Worm (Caenorhabditis elegans) whole organism, L1 larva: ENCODE data around the gene K08H2.7.
A peak's percentile ranks its signal among the peaks of the same experiment; 100 is the strongest.

Source experiments
- C16A3.4 ChIP-seq: fragments of 150-350 bp; optimal IDR thresholded peaks from 2 replicates; lab custom pipeline; 2014; ENCODE audit warnings: missing biosample characterization, missing genetic modification characterization
- F16B12.6 ChIP-seq: fragments of 150-350 bp; optimal IDR thresholded peaks from 2 replicates; lab custom pipeline; 2014; ENCODE audit warnings: missing biosample characterization, missing genetic modification characterization
- ces-1 ChIP-seq: fragments of 150-350 bp; optimal IDR thresholded peaks from 2 replicates; lab custom pipeline; 2014; ENCODE audit warnings: missing biosample characterization, missing genetic modification reagents, missing genetic modification characterization
- dsc-1 ChIP-seq: sonication (generic microtip); optimal IDR thresholded peaks from 2 replicates; lab custom pipeline; 2016; ENCODE audit warnings: mild to moderate bottlenecking, missing genetic modification characterization, missing compliant biosample characterization
- efl-1 ChIP-seq, 4 experiments: fragments of 150-350 bp; optimal IDR thresholded peaks in 3 of 4; peaks in 1 of 4; 1 replicate in 1 of 4; 2 replicates in 3 of 4; lab custom pipeline; 2014; ENCODE audit warnings: missing biosample characterization in 2 of 4, missing genetic modification characterization in 2 of 4, missing genetic modification reagents in 2 of 4
- elt-3 ChIP-seq, 6 experiments: fragments of 150-350 bp in 1 of 6; sonication (generic microtip); optimal IDR thresholded peaks; 2 replicates each; lab custom pipeline; 2017 to 2018; ENCODE audit warnings: missing biosample characterization in 6 of 6, missing genetic modification characterization in 6 of 6, inconsistent platforms in 1 of 6
- fkh-8 ChIP-seq: sonication (generic microtip); optimal IDR thresholded peaks from 2 replicates; lab custom pipeline; 2016; ENCODE audit warnings: mild to moderate bottlenecking, missing genetic modification characterization, missing compliant biosample characterization
- grh-1 ChIP-seq: fragments of 200-800 bp; sonication (Bioruptor generic); IDR thresholded peaks from 2 replicates; pipeline ENCODE4 v1.3.6; 2022; ENCODE audit warnings: missing genetic modification reagents, missing genetic modification characterization, missing compliant biosample characterization
- hlh-17 ChIP-seq: fragments of 200-800 bp; sonication (Bioruptor generic); optimal IDR thresholded peaks from 2 replicates; lab custom pipeline; 2018; ENCODE audit warnings: missing genetic modification characterization, mild to moderate bottlenecking, missing compliant biosample characterization, moderate library complexity, borderline replicate concordance
- hlh-4 ChIP-seq: sonication (generic microtip); optimal IDR thresholded peaks from 2 replicates; lab custom pipeline; 2016; ENCODE audit warnings: mild to moderate bottlenecking, missing genetic modification characterization, missing compliant biosample characterization
- hpl-2 ChIP-seq: fragments of 150-350 bp; optimal IDR thresholded peaks from 2 replicates; lab custom pipeline; 2014; ENCODE audit warnings: missing biosample characterization, missing genetic modification reagents, missing genetic modification characterization
- irx-1 ChIP-seq: sonication (generic microtip); optimal IDR thresholded peaks from 2 replicates; lab custom pipeline; 2016; ENCODE audit warnings: missing genetic modification characterization, missing compliant biosample characterization
- lin-14 ChIP-seq: fragments of 200-800 bp; sonication (Bioruptor generic); optimal IDR thresholded peaks from 2 replicates; lab custom pipeline; 2018; ENCODE audit warnings: mild to moderate bottlenecking, missing genetic modification characterization, moderate library complexity, missing compliant biosample characterization
- lin-15B ChIP-seq: fragments of 150-350 bp; sonication (generic microtip); optimal IDR thresholded peaks from 3 replicates; lab custom pipeline; 2014; ENCODE audit warnings: missing biosample characterization, missing genetic modification characterization
- nhr-11 ChIP-seq: fragments of 150-350 bp; optimal IDR thresholded peaks from 2 replicates; lab custom pipeline; 2014; ENCODE audit warnings: missing biosample characterization, missing genetic modification characterization
- nhr-12 ChIP-seq: sonication (generic microtip); optimal IDR thresholded peaks from 2 replicates; lab custom pipeline; 2017; ENCODE audit warnings: missing biosample characterization, missing genetic modification characterization
- nhr-20 ChIP-seq: sonication (generic microtip); optimal IDR thresholded peaks from 2 replicates; lab custom pipeline; 2016; ENCODE audit warnings: mild to moderate bottlenecking, missing genetic modification characterization, missing compliant biosample characterization
- nhr-237 ChIP-seq: fragments of 150-350 bp; optimal IDR thresholded peaks from 2 replicates; lab custom pipeline; 2014; ENCODE audit warnings: missing biosample characterization, missing genetic modification characterization
- nhr-28 ChIP-seq: fragments of 150-350 bp; optimal IDR thresholded peaks from 2 replicates; lab custom pipeline; 2014; ENCODE audit warnings: missing biosample characterization, missing genetic modification characterization
- nhr-71 ChIP-seq: sonication (generic microtip); optimal IDR thresholded peaks from 2 replicates; lab custom pipeline; 2016; ENCODE audit warnings: mild to moderate bottlenecking, missing genetic modification characterization, moderate library complexity, missing compliant biosample characterization
- nhr-76 ChIP-seq: sonication (generic microtip); optimal IDR thresholded peaks from 2 replicates; lab custom pipeline; 2017; ENCODE audit warnings: missing biosample characterization, missing genetic modification characterization
- nhr-85 ChIP-seq: sonication (generic microtip); peaks from one replicate; lab custom pipeline; 2016; ENCODE audit warnings: missing genetic modification characterization, inconsistent platforms, missing compliant biosample characterization
- pqm-1 ChIP-seq: sonication (generic microtip); optimal IDR thresholded peaks from 3 replicates; lab custom pipeline; 2017; ENCODE audit warnings: missing biosample characterization, missing genetic modification characterization
- rnt-1 ChIP-seq: sonication (generic microtip); optimal IDR thresholded peaks from 2 replicates; lab custom pipeline; 2016; ENCODE audit warnings: mild to moderate bottlenecking, missing genetic modification characterization, moderate library complexity, missing compliant biosample characterization
- snu-23 ChIP-seq: sonication (generic microtip); optimal IDR thresholded peaks from 2 replicates; lab custom pipeline; 2016; ENCODE audit warnings: missing genetic modification characterization, missing compliant biosample characterization
- sox-4 ChIP-seq: sonication (generic microtip); optimal IDR thresholded peaks from 2 replicates; lab custom pipeline; 2016; ENCODE audit warnings: missing genetic modification characterization, missing compliant biosample characterization
- sptf-1 ChIP-seq: fragments of 150-350 bp; optimal IDR thresholded peaks from 2 replicates; lab custom pipeline; 2014; ENCODE audit warnings: missing biosample characterization, missing genetic modification characterization
- swsn-7 ChIP-seq: sonication (generic microtip); optimal IDR thresholded peaks from 2 replicates; lab custom pipeline; 2016; ENCODE audit warnings: missing genetic modification characterization, missing compliant biosample characterization
- tbx-2 ChIP-seq: sonication (generic microtip); optimal IDR thresholded peaks from 2 replicates; lab custom pipeline; 2016; ENCODE audit warnings: missing genetic modification characterization, missing compliant biosample characterization
- unc-86 ChIP-seq: sonication (generic microtip); optimal IDR thresholded peaks from 2 replicates; lab custom pipeline; 2016; ENCODE audit warnings: missing genetic modification characterization, missing compliant biosample characterization
- unc-98 ChIP-seq: fragments of 200-800 bp; sonication (Bioruptor generic); IDR thresholded peaks from 2 replicates; pipeline ENCODE4 v1.3.6; 2022; ENCODE audit warnings: missing genetic modification characterization, missing compliant biosample characterization
- vab-15 ChIP-seq: sonication (generic microtip); optimal IDR thresholded peaks from 2 replicates; lab custom pipeline; 2017; ENCODE audit warnings: missing genotype, mild to moderate bottlenecking, missing genetic modification characterization, missing compliant biosample characterization
- xbp-1 ChIP-seq: sonication (generic microtip); optimal IDR thresholded peaks from 2 replicates; lab custom pipeline; 2016; ENCODE audit warnings: missing genetic modification characterization, missing compliant biosample characterization
- zip-4 ChIP-seq: fragments of 200-800 bp; sonication (Bioruptor generic); optimal IDR thresholded peaks from 2 replicates; lab custom pipeline; 2018; ENCODE audit warnings: mild to moderate bottlenecking, missing genetic modification characterization, moderate library complexity, missing compliant biosample characterization
- ztf-11 ChIP-seq, 2 experiments: sonication (generic microtip); optimal IDR thresholded peaks; 2 replicates each; lab custom pipeline; 2016 to 2017; ENCODE audit warnings: missing genetic modification characterization in 2 of 2, missing biosample characterization in 1 of 2, missing compliant biosample characterization in 1 of 2

The K08H2.7 gene

ce11 chrX:13248265-13248664 is at the start of gene K08H2.7:
K08H2.7 (minus strand) TSS chrX:13248437.
- TF ChIP-seq nhr-71 (tag; lab: Kevin White, UChicago) (peak; percentile 25), nhr-85 (tag; lab: Kevin White, UChicago) (peak; percentile 87), swsn-7 (no peak), snu-23 (GFP tag; lab: Kevin White, UChicago) (peak; percentile 0), lin-14 (peak; percentile 60), hlh-17 (GFP tag; lab: Kevin White, UChicago) (no peak), vab-15 (tag; lab: Kevin White, UChicago) (no peak), nhr-20 (peak; percentile 45)
- TF ChIP-seq, all 84 proteins: peak for 5

ce11 chrX:13294669-13295068 is 46.4 kb upstream of the K08H2.7 start, which contains the start of gene srd-36:
srd-36 (minus strand) TSS chrX:13294769.
- TF ChIP-seq unc-98 (GFP tag; lab: Robert Waterston, UW): no peak
- no peak for TF ChIP-seq snu-23 (GFP tag; lab: Kevin White, UChicago)
- TF ChIP-seq nhr-28 (tag; lab: Kevin White, UChicago): no peak
- TF ChIP-seq zip-4 (GFP tag; lab: Kevin White, UChicago): no peak
- TF ChIP-seq nhr-11: no peak
- TF ChIP-seq sox-4 (tag; lab: Kevin White, UChicago): no peak
- TF ChIP-seq nhr-85 (tag; lab: Kevin White, UChicago): no peak
- TF ChIP-seq irx-1 (tag; lab: Kevin White, UChicago): no peak
- TF ChIP-seq unc-86 (tag; lab: Kevin White, UChicago): no peak
- TF ChIP-seq F16B12.6 (tag; lab: Kevin White, UChicago): no peak
- no peak for TF ChIP-seq nhr-76 (tag; lab: Kevin White, UChicago)
- no peak for TF ChIP-seq hpl-2 (GFP tag; lab: Kevin White, UChicago)
- no peak for TF ChIP-seq nhr-71 (tag; lab: Kevin White, UChicago)
- TF ChIP-seq pqm-1 (tag; lab: Kevin White, UChicago): no peak

ce11 chrX:13293023-13293422 is 44.8 kb upstream of the K08H2.7 start:
- no peak for TF ChIP-seq efl-1 (optimal IDR thresholded peaks at IDR 0.05; lab: Kevin White, UChicago)
- TF ChIP-seq efl-1 (GFP tag; optimal IDR thresholded peaks at IDR 0.05 in 1 of 2; lab: Kevin White, UChicago): no peak
- TF ChIP-seq grh-1 (GFP tag; lab: Robert Waterston, UW): no peak
- no peak for TF ChIP-seq ztf-11 (tag; optimal IDR thresholded peaks at IDR 0.05; lab: Kevin White, UChicago)

ce11 chrX:13291506-13291905 is 43.3 kb upstream of the K08H2.7 start, which contains the start of gene srd-38:
srd-38 (plus strand) TSS chrX:13291806.
- no peak for TF ChIP-seq nhr-237 (tag; lab: Kevin White, UChicago)
- no peak for TF ChIP-seq nhr-12
- TF ChIP-seq lin-15B: no peak
- TF ChIP-seq elt-3 (tag; optimal IDR thresholded peaks at IDR 0.05; lab: Kevin White, UChicago): no peak
- TF ChIP-seq xbp-1 (tag; lab: Kevin White, UChicago): no peak
- no peak for TF ChIP-seq grh-1 (GFP tag; lab: Robert Waterston, UW)
- TF ChIP-seq fkh-8 (tag; lab: Kevin White, UChicago): no peak
- no peak for TF ChIP-seq dsc-1 (tag; lab: Kevin White, UChicago)
- no peak for TF ChIP-seq hlh-17 (GFP tag; lab: Kevin White, UChicago)

ce11 chrX:13290531-13290930 is 42.3 kb upstream of the K08H2.7 start, which contains the start of gene R04D3.3:
R04D3.3 (minus strand) TSS chrX:13290631.
- no peak for TF ChIP-seq rnt-1 (tag; lab: Kevin White, UChicago)
- no peak for TF ChIP-seq ces-1 (GFP tag; lab: Kevin White, UChicago)
- no peak for TF ChIP-seq hlh-4 (tag; lab: Kevin White, UChicago)
- no peak for TF ChIP-seq nhr-20
- no peak for TF ChIP-seq C16A3.4 (tag; lab: Kevin White, UChicago)
- TF ChIP-seq sptf-1 (tag; lab: Kevin White, UChicago): no peak
- TF ChIP-seq ztf-11 (tag; optimal IDR thresholded peaks at IDR 0.05; lab: Kevin White, UChicago): no peak
- TF ChIP-seq tbx-2 (tag; lab: Kevin White, UChicago): no peak
- TF ChIP-seq, all 84 proteins: peak for 0
